Worm (Caenorhabditis elegans) whole organism, L2 larva: ENCODE data around the gene ZK180.5.

Source experiments
- C34F6.9 ChIP-seq: fragments of 150-350 bp; optimal IDR thresholded peaks from 2 replicates; lab custom pipeline; 2014; ENCODE audit warnings: missing biosample characterization, missing genetic modification characterization
- F13H6.1 ChIP-seq: sonication (generic microtip); optimal IDR thresholded peaks from 2 replicates; lab custom pipeline; 2016; ENCODE audit warnings: missing genetic modification characterization, missing compliant biosample characterization
- R02D3.7 ChIP-seq: fragments of 150-350 bp; optimal IDR thresholded peaks from 2 replicates; lab custom pipeline; 2014; ENCODE audit warnings: missing biosample characterization, missing genetic modification characterization
- alr-1 ChIP-seq: fragments of 150-350 bp; optimal IDR thresholded peaks from 2 replicates; lab custom pipeline; 2014; ENCODE audit warnings: missing biosample characterization, missing genetic modification characterization
- aly-2 ChIP-seq: fragments of 150-350 bp; optimal IDR thresholded peaks from 2 replicates; lab custom pipeline; 2014; ENCODE audit warnings: missing biosample characterization, missing genetic modification characterization
- ama-1 ChIP-seq: fragments of 150-350 bp; optimal IDR thresholded peaks from 2 replicates; lab custom pipeline; 2018; ENCODE audit warnings: inconsistent platforms
- blmp-1 ChIP-seq: sonication (generic microtip); optimal IDR thresholded peaks from 2 replicates; lab custom pipeline; 2017; ENCODE audit warnings: missing genetic modification characterization, mild to moderate bottlenecking, missing compliant biosample characterization, antibody characterized with exemption, moderate library complexity; ENCODE audit not compliant: insufficient read depth
- ceh-16 ChIP-seq: fragments of 150-350 bp; optimal IDR thresholded peaks from 2 replicates; lab custom pipeline; 2014; ENCODE audit warnings: missing biosample characterization, missing genetic modification characterization
- ceh-82 ChIP-seq: fragments of 150-350 bp; optimal IDR thresholded peaks from 2 replicates; lab custom pipeline; 2014; ENCODE audit warnings: missing biosample characterization, missing genetic modification characterization
- crh-2 ChIP-seq: sonication (generic microtip); optimal IDR thresholded peaks from 2 replicates; lab custom pipeline; 2017; ENCODE audit warnings: missing biosample characterization, missing genetic modification characterization
- dmd-4 ChIP-seq: sonication (generic microtip); optimal IDR thresholded peaks from 2 replicates; lab custom pipeline; 2017; ENCODE audit warnings: missing biosample characterization, missing genetic modification characterization
- egl-27 ChIP-seq: sonication (generic microtip); optimal IDR thresholded peaks from 3 replicates; lab custom pipeline; 2017; ENCODE audit warnings: missing biosample characterization, missing genetic modification reagents, missing genetic modification characterization
- elt-1 ChIP-seq: fragments of 150-350 bp; optimal IDR thresholded peaks from 2 replicates; lab custom pipeline; 2014; ENCODE audit warnings: missing biosample characterization, missing genetic modification characterization
- elt-3 ChIP-seq: sonication (generic microtip); optimal IDR thresholded peaks from 2 replicates; lab custom pipeline; 2017; ENCODE audit warnings: missing biosample characterization, missing genetic modification characterization
- fos-1 ChIP-seq: fragments of 150-350 bp; optimal IDR thresholded peaks from 2 replicates; lab custom pipeline; 2014; ENCODE audit warnings: missing biosample characterization, missing genetic modification characterization
- gmeb-1 ChIP-seq: fragments of 150-350 bp; optimal IDR thresholded peaks from 2 replicates; lab custom pipeline; 2014; ENCODE audit warnings: missing biosample characterization, missing genetic modification characterization
- lin-11 ChIP-seq: fragments of 150-350 bp; sonication (generic microtip); optimal IDR thresholded peaks from 2 replicates; lab custom pipeline; 2014; ENCODE audit warnings: missing biosample characterization, missing genetic modification characterization, inconsistent platforms, mixed read lengths
- lin-13 ChIP-seq: fragments of 150-350 bp; optimal IDR thresholded peaks from 2 replicates; lab custom pipeline; 2014; ENCODE audit warnings: missing biosample characterization, missing genetic modification reagents, missing genetic modification characterization
- lin-39 ChIP-seq: fragments of 150-350 bp; optimal IDR thresholded peaks from 2 replicates; lab custom pipeline; 2014; ENCODE audit warnings: missing biosample characterization, missing genetic modification reagents, missing genetic modification characterization
- lsy-2 ChIP-seq, 2 experiments: fragments of 150-350 bp in 1 of 2; sonication (generic microtip) in 1 of 2; optimal IDR thresholded peaks; 2 replicates each; lab custom pipeline; 2014 to 2017; ENCODE audit warnings: missing biosample characterization in 2 of 2, missing genetic modification characterization in 2 of 2
- mab-5 ChIP-seq: fragments of 150-350 bp; optimal IDR thresholded peaks from 2 replicates; lab custom pipeline; 2014; ENCODE audit warnings: missing biosample characterization, missing genetic modification characterization
- mbf-1 ChIP-seq: sonication (generic microtip); optimal IDR thresholded peaks from 2 replicates; lab custom pipeline; 2017; ENCODE audit warnings: missing biosample characterization, missing genetic modification characterization
- mdl-1 ChIP-seq, 2 experiments: fragments of 150-350 bp in 1 of 2; sonication (generic microtip) in 1 of 2; optimal IDR thresholded peaks; 2 replicates each; lab custom pipeline; 2017; ENCODE audit warnings: missing biosample characterization in 2 of 2, missing genetic modification characterization in 2 of 2
- nhr-11 ChIP-seq: fragments of 150-350 bp; optimal IDR thresholded peaks from 2 replicates; lab custom pipeline; 2014; ENCODE audit warnings: missing biosample characterization, missing genetic modification characterization
- nhr-12 ChIP-seq: fragments of 150-350 bp; optimal IDR thresholded peaks from 2 replicates; lab custom pipeline; 2014; ENCODE audit warnings: missing biosample characterization, missing genetic modification characterization
- nhr-129 ChIP-seq: fragments of 150-350 bp; optimal IDR thresholded peaks from 2 replicates; lab custom pipeline; 2014; ENCODE audit warnings: missing biosample characterization, missing genetic modification characterization
- nhr-21 ChIP-seq: fragments of 150-350 bp; optimal IDR thresholded peaks from 2 replicates; lab custom pipeline; 2014; ENCODE audit warnings: missing biosample characterization, missing genetic modification characterization
- nhr-23 ChIP-seq: fragments of 150-350 bp; optimal IDR thresholded peaks from 2 replicates; lab custom pipeline; 2014; ENCODE audit warnings: missing biosample characterization, missing genetic modification reagents, missing genetic modification characterization
- nhr-237 ChIP-seq: fragments of 150-350 bp; optimal IDR thresholded peaks from 2 replicates; lab custom pipeline; 2014; ENCODE audit warnings: missing biosample characterization, missing genetic modification characterization
- nhr-25 ChIP-seq: fragments of 150-350 bp; sonication (generic microtip); optimal IDR thresholded peaks from 3 replicates; lab custom pipeline; 2014; ENCODE audit warnings: missing biosample characterization, missing genetic modification characterization
- nhr-6 ChIP-seq: fragments of 150-350 bp; optimal IDR thresholded peaks from 2 replicates; lab custom pipeline; 2014; ENCODE audit warnings: missing biosample characterization, missing genetic modification characterization
- nhr-77 ChIP-seq: fragments of 150-350 bp; optimal IDR thresholded peaks from 2 replicates; lab custom pipeline; 2014; ENCODE audit warnings: missing biosample characterization, missing genetic modification characterization
- peb-1 ChIP-seq: fragments of 150-350 bp; optimal IDR thresholded peaks from 2 replicates; lab custom pipeline; 2014; ENCODE audit warnings: missing biosample characterization, missing genetic modification characterization
- sem-4 ChIP-seq: fragments of 150-350 bp; optimal IDR thresholded peaks from 2 replicates; lab custom pipeline; 2014; ENCODE audit warnings: missing biosample characterization, missing genetic modification reagents, missing genetic modification characterization
- skn-1 ChIP-seq: sonication (generic microtip); optimal IDR thresholded peaks from 2 replicates; lab custom pipeline; 2017; ENCODE audit warnings: missing biosample characterization, missing genetic modification characterization
- sma-3 ChIP-seq: sonication (generic microtip); optimal IDR thresholded peaks from 2 replicates; lab custom pipeline; 2016; ENCODE audit warnings: missing genetic modification reagents, missing genetic modification characterization, missing compliant biosample characterization
- sma-9 ChIP-seq, 2 experiments: fragments of 150-350 bp in 1 of 2; sonication (generic microtip) in 1 of 2; optimal IDR thresholded peaks; 2 replicates each; lab custom pipeline; 2014 to 2016; ENCODE audit warnings: missing genetic modification characterization in 2 of 2, mild to moderate bottlenecking in 1 of 2, missing biosample characterization in 1 of 2, missing compliant biosample characterization in 1 of 2, missing genetic modification reagents in 1 of 2, moderate library complexity in 1 of 2
- snpc-4 ChIP-seq: fragments of 150-350 bp; optimal IDR thresholded peaks from 2 replicates; lab custom pipeline; 2014; ENCODE audit warnings: missing biosample characterization, missing genetic modification characterization
- unc-39 ChIP-seq: fragments of 150-350 bp; optimal IDR thresholded peaks from 2 replicates; lab custom pipeline; 2014; ENCODE audit warnings: missing biosample characterization, missing genetic modification characterization
- unc-55 ChIP-seq: fragments of 150-350 bp; sonication (generic microtip); optimal IDR thresholded peaks from 3 replicates; lab custom pipeline; 2014; ENCODE audit warnings: missing biosample characterization, missing genetic modification reagents, missing genetic modification characterization
- unc-62 ChIP-seq: fragments of 150-350 bp; optimal IDR thresholded peaks from 2 replicates; lab custom pipeline; 2014; ENCODE audit warnings: missing biosample characterization, missing genetic modification reagents, missing genetic modification characterization
- zag-1 ChIP-seq: fragments of 150-350 bp; optimal IDR thresholded peaks from 2 replicates; lab custom pipeline; 2014; ENCODE audit warnings: missing biosample characterization, missing genetic modification characterization
- ztf-1 ChIP-seq: fragments of 200-800 bp; sonication (Bioruptor generic); conservative IDR thresholded peaks from 2 replicates; pipeline ENCODE4 v1.3.6; 2022; ENCODE audit warnings: missing genetic modification characterization, missing compliant biosample characterization
- ztf-11 ChIP-seq: sonication (generic microtip); optimal IDR thresholded peaks from 2 replicates; lab custom pipeline; 2017; ENCODE audit warnings: missing biosample characterization, missing genetic modification characterization
- ztf-4 ChIP-seq: fragments of 150-350 bp; optimal IDR thresholded peaks from 2 replicates; lab custom pipeline; 2014; ENCODE audit warnings: missing biosample characterization, missing genetic modification characterization

Gene ZK180.5

ce11 chrIV:4481298-4481697, 35.7 kb downstream of the ZK180.5 start:
- TF ChIP-seq ztf-11 = no peak
- no peak for TF ChIP-seq elt-3
- no peak for TF ChIP-seq nhr-23
- TF ChIP-seq nhr-12 (tag; lab: Kevin White, UChicago) = no peak
- no peak for TF ChIP-seq lsy-2 (tag; optimal IDR thresholded peaks at IDR 0.05; lab: Kevin White, UChicago)
- TF ChIP-seq lin-11 (tag; lab: Kevin White, UChicago) = no peak
- TF ChIP-seq fos-1 = peak; percentile 59

ce11 chrIV:4480027-4480426, 36.9 kb downstream of the ZK180.5 start, which contains the start of gene M01H9.10:
TSS of gene M01H9.10 (minus strand) at chrIV:4480127.
- TF ChIP-seq nhr-23 (no peak), lsy-2 (tag; optimal IDR thresholded peaks at IDR 0.05; lab: Kevin White, UChicago) (no peak), ceh-82 (no peak), egl-27 (tag; lab: Kevin White, UChicago) (no peak), nhr-12 (tag; lab: Kevin White, UChicago) (no peak), F13H6.1 (tag; lab: Kevin White, UChicago) (no peak), aly-2 (tag; lab: Kevin White, UChicago) (no peak), R02D3.7 (tag; lab: Kevin White, UChicago) (no peak)
- TF ChIP-seq, all 48 proteins: peak for 0

ce11 chrIV:4478612-4479011, 38.4 kb downstream of the ZK180.5 start:
- TF ChIP-seq sma-9 (GFP tag; optimal IDR thresholded peaks at IDR 0.05; lab: Kevin White, UChicago) = peak; percentile 64
- TF ChIP-seq sma-9 (tag; optimal IDR thresholded peaks at IDR 0.05; lab: Kevin White, UChicago) = no peak
- TF ChIP-seq R02D3.7 (tag; lab: Kevin White, UChicago) = no peak
- TF ChIP-seq unc-55 (GFP tag; lab: Kevin White, UChicago) = no peak

DNA sequence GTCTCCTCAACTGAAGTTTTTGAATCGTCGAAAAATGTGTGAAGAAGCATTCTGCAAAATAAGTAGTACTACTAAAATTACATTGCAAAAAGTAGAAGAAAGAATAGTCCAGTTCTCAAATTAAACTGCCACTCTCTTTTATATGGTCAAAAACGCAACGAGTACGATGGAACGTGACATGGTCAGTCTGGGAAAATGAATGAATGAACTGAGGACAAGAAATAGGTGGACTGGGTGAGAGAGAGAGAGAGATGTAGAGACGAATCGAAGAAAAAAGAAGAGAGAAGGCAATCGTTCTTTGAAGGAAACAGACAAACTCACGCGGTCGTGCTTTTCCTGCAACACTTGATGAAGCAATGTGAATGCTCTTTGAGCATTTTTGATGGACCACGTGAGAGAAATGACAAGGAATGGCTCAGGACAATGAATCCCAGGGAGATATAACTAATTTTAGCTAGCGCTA, 39.9 kb downstream of the ZK180.5 start, which contains the start of gene M01H9.3:
TSS of gene M01H9.3 (minus strand) at position 51 of the 463 bp plus-strand sequence.
- TF ChIP-seq nhr-77 (tag; lab: Kevin White, UChicago) (no peak), elt-3 (no peak), nhr-237 (tag; lab: Kevin White, UChicago) (no peak), C34F6.9 (tag; lab: Kevin White, UChicago) (peak; percentile 82), mdl-1 (tag; optimal IDR thresholded peaks at IDR 0.05; lab: Kevin White, UChicago) (peak in 1 of 2 experiments; percentile 68), nhr-25 (peak; percentile 60), ztf-1 (GFP tag; lab: Robert Waterston, UW) (no peak), sma-9 (GFP tag; optimal IDR thresholded peaks at IDR 0.05; lab: Kevin White, UChicago) (peak; percentile 90), sma-9 (tag; optimal IDR thresholded peaks at IDR 0.05; lab: Kevin White, UChicago) (no peak), crh-2 (tag; lab: Kevin White, UChicago) (peak; percentile 79), sem-4 (peak; percentile 44), alr-1 (tag; lab: Kevin White, UChicago) (no peak), skn-1 (tag; lab: Kevin White, UChicago) (no peak), unc-39 (tag; lab: Kevin White, UChicago) (no peak), ama-1 (peak; percentile 91), peb-1 (no peak), nhr-6 (tag; lab: Kevin White, UChicago) (peak; percentile 80), mbf-1 (tag; lab: Kevin White, UChicago) (no peak), zag-1 (tag; lab: Kevin White, UChicago) (peak; percentile 1), blmp-1 (no peak), fos-1 (peak; percentile 55), lsy-2 (tag; optimal IDR thresholded peaks at IDR 0.05; lab: Kevin White, UChicago) (peak in 1 of 2 experiments; percentile 76), unc-55 (GFP tag; lab: Kevin White, UChicago) (peak; percentile 57), nhr-129 (tag; lab: Kevin White, UChicago) (peak; percentile 97), snpc-4 (tag; lab: Kevin White, UChicago) (peak; percentile 15), elt-1 (tag; lab: Kevin White, UChicago) (no peak), R02D3.7 (tag; lab: Kevin White, UChicago) (no peak), ztf-11 (no peak), dmd-4 (tag; lab: Kevin White, UChicago) (no peak), ztf-4 (peak; percentile 76), nhr-11 (tag; lab: Kevin White, UChicago) (no peak), lin-11 (tag; lab: Kevin White, UChicago) (no peak), gmeb-1 (tag; lab: Kevin White, UChicago) (peak; percentile 24), lin-39 (no peak), lin-13 (no peak), egl-27 (tag; lab: Kevin White, UChicago) (no peak), F13H6.1 (tag; lab: Kevin White, UChicago) (peak; percentile 81), mab-5 (tag; lab: Kevin White, UChicago) (peak; percentile 52), ceh-16 (tag; lab: Kevin White, UChicago) (no peak), nhr-23 (no peak), aly-2 (tag; lab: Kevin White, UChicago) (no peak), nhr-12 (tag; lab: Kevin White, UChicago) (no peak), nhr-21 (tag; lab: Kevin White, UChicago) (peak; percentile 20), sma-3 (peak; percentile 39), unc-62 (GFP tag; lab: Kevin White, UChicago) (no peak)
